Fruit fly (Drosophila melanogaster) whole organism, embryonic: ENCODE data around the gene CG46307.

Experiments
- Atf3 ChIP-seq: fragments of 200-800 bp; sonication (Bioruptor generic); optimal IDR thresholded peaks from 3 replicates; lab custom pipeline; 2016; ENCODE audit warnings: missing biosample characterization, missing genetic modification characterization
- BEAF-32 ChIP-seq: fragments of 200-800 bp; sonication (Bioruptor generic); optimal IDR thresholded peaks from 3 replicates; lab custom pipeline; 2017; ENCODE audit warnings: missing biosample characterization, missing genetic modification characterization, mild to moderate bottlenecking, moderate library complexity, missing genetic modification reagents
- CG11456 ChIP-seq: fragments of 200-800 bp; sonication (Bioruptor generic); IDR thresholded peaks from 3 replicates; pipeline ENCODE4 v1.3.6; 2022; ENCODE audit warnings: missing biosample characterization, missing genetic modification characterization
- CG11696 ChIP-seq: fragments of 200-800 bp; sonication (Bioruptor generic); IDR thresholded peaks from 2 replicates; pipeline ENCODE4 v1.3.6; 2022; ENCODE audit warnings: missing biosample characterization, missing genetic modification characterization
- CG12744 ChIP-seq: fragments of 200-800 bp; sonication (Bioruptor generic); optimal IDR thresholded peaks from 2 replicates; lab custom pipeline; 2016; ENCODE audit warnings: missing biosample characterization, missing genetic modification characterization
- CG13775 ChIP-seq: fragments of 200-800 bp; sonication (Bioruptor generic); optimal IDR thresholded peaks from 3 replicates; lab custom pipeline; 2017; ENCODE audit warnings: missing biosample characterization, mild to moderate bottlenecking, missing genetic modification characterization
- CG13894 ChIP-seq: fragments of 200-800 bp; sonication (Bioruptor generic); optimal IDR thresholded peaks from 3 replicates; lab custom pipeline; 2018; ENCODE audit warnings: missing biosample characterization, mild to moderate bottlenecking, missing genetic modification characterization, moderate library complexity
- CG1602 ChIP-seq: fragments of 200-800 bp; sonication (Bioruptor generic); optimal IDR thresholded peaks from 3 replicates; lab custom pipeline; 2016; ENCODE audit warnings: missing biosample characterization, missing genetic modification characterization
- CG17359 ChIP-seq: fragments of 200-800 bp; sonication (Bioruptor generic); optimal IDR thresholded peaks from 3 replicates; lab custom pipeline; 2018; ENCODE audit warnings: missing biosample characterization, mild to moderate bottlenecking, missing genetic modification characterization, moderate library complexity
- CG2129 ChIP-seq: fragments of 200-800 bp; sonication (Bioruptor generic); IDR thresholded peaks from 2 replicates; pipeline ENCODE4 v1.3.6; 2022; ENCODE audit warnings: missing biosample characterization, missing genetic modification characterization; ENCODE audit not compliant: partially characterized antibody
- CG2199 ChIP-seq: fragments of 200-800 bp; sonication (Bioruptor generic); IDR thresholded peaks from 3 replicates; pipeline ENCODE4 v1.3.6; 2022; ENCODE audit warnings: missing biosample characterization, missing genetic modification characterization
- CG31224 ChIP-seq: fragments of 200-800 bp; sonication (Bioruptor generic); IDR thresholded peaks from 2 replicates; pipeline ENCODE4 v1.3.6; 2022; ENCODE audit warnings: missing biosample characterization, missing genetic modification characterization
- CG3847 ChIP-seq: fragments of 200-800 bp; sonication (Bioruptor generic); IDR thresholded peaks from 2 replicates; pipeline ENCODE4 v1.3.6; 2022; ENCODE audit warnings: missing biosample characterization, missing genetic modification characterization
- CG4617 ChIP-seq: fragments of 200-800 bp; sonication (Bioruptor generic); optimal IDR thresholded peaks from 3 replicates; lab custom pipeline; 2016; ENCODE audit warnings: missing biosample characterization, missing genetic modification characterization, borderline replicate concordance
- CG4707 ChIP-seq: fragments of 200-800 bp; sonication (Bioruptor generic); optimal IDR thresholded peaks from 2 replicates; lab custom pipeline; 2018; ENCODE audit warnings: missing biosample characterization, mild to moderate bottlenecking, missing genetic modification characterization, moderate library complexity
- CG4730 ChIP-seq: fragments of 200-800 bp; sonication (Bioruptor generic); IDR thresholded peaks from 2 replicates; pipeline ENCODE4 v1.3.6; 2022; ENCODE audit warnings: missing biosample characterization, missing genetic modification characterization
- CG5180 ChIP-seq: fragments of 200-800 bp; sonication (Bioruptor generic); optimal IDR thresholded peaks from 3 replicates; lab custom pipeline; 2017; ENCODE audit warnings: missing biosample characterization, missing genetic modification characterization, mild to moderate bottlenecking, moderate library complexity, missing genetic modification reagents
- CG7357 ChIP-seq: fragments of 200-800 bp; sonication (Bioruptor generic); IDR thresholded peaks from 3 replicates; pipeline ENCODE4 v1.3.6; 2022; ENCODE audit warnings: missing biosample characterization, missing genetic modification characterization
- CG9876 ChIP-seq: fragments of 200-800 bp; sonication (Bioruptor generic); optimal IDR thresholded peaks from 2 replicates; lab custom pipeline; 2016; ENCODE audit warnings: missing biosample characterization, missing genetic modification characterization
- Doc3 ChIP-seq: fragments of 200-800 bp; sonication (Bioruptor generic); IDR thresholded peaks from 3 replicates; pipeline ENCODE4 v1.3.6; 2022; ENCODE audit warnings: missing biosample characterization, missing genetic modification characterization; ENCODE audit not compliant: partially characterized antibody
- MESR4 ChIP-seq: fragments of 200-800 bp; sonication (Bioruptor generic); optimal IDR thresholded peaks from 2 replicates; lab custom pipeline; 2018; ENCODE audit warnings: missing biosample characterization, mild to moderate bottlenecking, missing genetic modification characterization, moderate library complexity
- Nf-YB ChIP-seq: fragments of 200-800 bp; sonication (Bioruptor generic); optimal IDR thresholded peaks from 3 replicates; lab custom pipeline; 2019; ENCODE audit warnings: missing biosample characterization, mild to moderate bottlenecking, missing genetic modification characterization, moderate library complexity
- Pdp1 ChIP-seq, 2 experiments: fragments of 200-800 bp; sonication (Bioruptor generic); optimal IDR thresholded peaks; 3 replicates each; lab custom pipeline; 2016; ENCODE audit warnings: missing biosample characterization in 2 of 2, missing genetic modification characterization in 2 of 2, mild to moderate bottlenecking in 1 of 2, moderate library complexity in 1 of 2
- Rfx ChIP-seq: fragments of 200-800 bp; sonication (Bioruptor generic); IDR thresholded peaks from 2 replicates; pipeline ENCODE4 v1.3.6; 2022; ENCODE audit warnings: missing biosample characterization, missing genetic modification characterization
- Sin3A ChIP-seq: fragments of >200 bp; optimal IDR thresholded peaks from 2 replicates; lab custom pipeline; 2018
- Trl ChIP-seq, 3 experiments: fragments of >200 bp in 2 of 3; fragments of 200-800 bp in 1 of 3; sonication (Bioruptor generic) in 1 of 3; optimal IDR thresholded peaks; 2 replicates in 1 of 3; 3 replicates in 2 of 3; lab custom pipeline; 2016 to 2017; ENCODE audit warnings: missing biosample characterization in 1 of 3, missing genetic modification characterization in 1 of 3
- al ChIP-seq: fragments of 200-800 bp; sonication (Bioruptor generic); IDR thresholded peaks from 2 replicates; pipeline ENCODE4 v1.3.6; 2022; ENCODE audit warnings: missing biosample characterization, missing genetic modification characterization
- amos ChIP-seq: fragments of 200-800 bp; sonication (Bioruptor generic); IDR thresholded peaks from 2 replicates; pipeline ENCODE4 v1.3.6; 2022; ENCODE audit warnings: missing biosample characterization, missing genetic modification characterization; ENCODE audit not compliant: partially characterized antibody
- croc ChIP-seq: fragments of 200-800 bp; sonication (Bioruptor generic); conservative IDR thresholded peaks from 3 replicates; pipeline ENCODE4 v1.3.6; 2022; ENCODE audit warnings: missing biosample characterization, missing genetic modification characterization
- crp ChIP-seq, 2 experiments: fragments of 200-800 bp; sonication (Bioruptor generic); optimal IDR thresholded peaks; 2 replicates in 1 of 2; 3 replicates in 1 of 2; lab custom pipeline; 2017; ENCODE audit warnings: missing biosample characterization in 2 of 2, missing genetic modification characterization in 2 of 2, mild to moderate bottlenecking in 1 of 2, moderate library complexity in 1 of 2
- emc ChIP-seq: fragments of 200-800 bp; sonication (Bioruptor generic); optimal IDR thresholded peaks from 2 replicates; lab custom pipeline; 2016; ENCODE audit warnings: missing biosample characterization, missing genetic modification characterization
- fd3F ChIP-seq: fragments of 200-800 bp; sonication (Bioruptor generic); optimal IDR thresholded peaks from 2 replicates; lab custom pipeline; 2018; ENCODE audit warnings: missing biosample characterization, mild to moderate bottlenecking, missing genetic modification characterization, moderate library complexity
- fu2 ChIP-seq: fragments of 200-800 bp; sonication (Bioruptor generic); optimal IDR thresholded peaks from 2 replicates; lab custom pipeline; 2016; ENCODE audit warnings: missing biosample characterization, missing genetic modification characterization
- gfzf ChIP-seq: fragments of 200-800 bp; sonication (Bioruptor generic); optimal IDR thresholded peaks from 2 replicates; lab custom pipeline; 2016; ENCODE audit warnings: missing biosample characterization, mild to moderate bottlenecking, missing genetic modification characterization, moderate library complexity
- grau ChIP-seq: fragments of 200-800 bp; optimal IDR thresholded peaks from 3 replicates; lab custom pipeline; 2019; ENCODE audit warnings: missing biosample characterization, mild to moderate bottlenecking, missing genetic modification characterization, moderate library complexity
- gsb-n ChIP-seq: fragments of 200-800 bp; sonication (Bioruptor generic); optimal IDR thresholded peaks from 3 replicates; lab custom pipeline; 2018; ENCODE audit warnings: missing biosample characterization, mild to moderate bottlenecking, missing genetic modification characterization
- gt ChIP-seq: fragments of 200-800 bp; sonication (Bioruptor generic); IDR thresholded peaks from 2 replicates; pipeline ENCODE4 v1.3.6; 2022; ENCODE audit warnings: missing biosample characterization, missing genetic modification characterization
- lilli ChIP-seq: fragments of 200-800 bp; sonication (Bioruptor generic); optimal IDR thresholded peaks from 3 replicates; lab custom pipeline; 2016; ENCODE audit warnings: missing biosample characterization, missing genetic modification characterization
- oc ChIP-seq: fragments of 200-800 bp; sonication (Bioruptor generic); optimal IDR thresholded peaks from 2 replicates; lab custom pipeline; 2018; ENCODE audit warnings: missing biosample characterization, mild to moderate bottlenecking, missing genetic modification characterization, moderate library complexity
- pfk ChIP-seq: fragments of 200-800 bp; sonication (Bioruptor generic); optimal IDR thresholded peaks from 2 replicates; lab custom pipeline; 2018; ENCODE audit warnings: missing biosample characterization, mild to moderate bottlenecking, missing genetic modification characterization, moderate library complexity
- prd ChIP-seq, 3 experiments: fragments of >200 bp in 2 of 3; fragments of 200-800 bp in 1 of 3; sonication (Bioruptor generic) in 1 of 3; optimal IDR thresholded peaks in 2 of 3; IDR thresholded peaks in 1 of 3; 2 replicates in 2 of 3; 3 replicates in 1 of 3; pipeline versions ENCODE4 v1.3.6 to Lab custom; 2017 to 2022; ENCODE audit warnings: missing biosample characterization in 1 of 3, missing genetic modification characterization in 1 of 3
- scrt ChIP-seq: fragments of 200-800 bp; sonication (Bioruptor generic); optimal IDR thresholded peaks from 2 replicates; lab custom pipeline; 2018; ENCODE audit warnings: missing biosample characterization, mild to moderate bottlenecking, missing genetic modification characterization, moderate library complexity
- ssp ChIP-seq: fragments of 200-800 bp; sonication (Bioruptor generic); IDR thresholded peaks from 2 replicates; pipeline ENCODE4 v1.3.6; 2022; ENCODE audit warnings: missing biosample characterization, missing genetic modification characterization
- tna ChIP-seq: fragments of 200-800 bp; sonication (Bioruptor generic); IDR thresholded peaks from 2 replicates; pipeline ENCODE4 v1.3.6; 2022; ENCODE audit warnings: missing biosample characterization, missing genetic modification characterization; ENCODE audit not compliant: partially characterized antibody
- trh ChIP-seq: fragments of 200-800 bp; sonication (Bioruptor generic); optimal IDR thresholded peaks from 2 replicates; lab custom pipeline; 2016; ENCODE audit warnings: missing biosample characterization, missing genetic modification characterization
- unc-4 ChIP-seq: fragments of 200-800 bp; sonication (Bioruptor generic); IDR thresholded peaks from 2 replicates; pipeline ENCODE4 v1.3.6; 2022; ENCODE audit warnings: missing biosample characterization, missing genetic modification characterization; ENCODE audit not compliant: partially characterized antibody
- vvl ChIP-seq: fragments of 200-800 bp; sonication (Bioruptor generic); IDR thresholded peaks from 2 replicates; pipeline ENCODE4 v1.3.6; 2022; ENCODE audit warnings: missing biosample characterization, missing genetic modification characterization
- zfh1 ChIP-seq: fragments of 200-800 bp; sonication (Bioruptor generic); IDR thresholded peaks from 3 replicates; pipeline ENCODE4 v1.3.6; 2022; ENCODE audit warnings: missing biosample characterization, missing genetic modification characterization

Gene CG46307

dm6 chr2L:21142501-21142849 is 38.1 kb downstream of the CG46307 start:
- TF ChIP-seq unc-4 (GFP tag; lab: Robert Waterston, UW) (0 out of 2 replicates have a peak, but pooled peaks have one; percentile 1), Trl (optimal IDR thresholded peaks at IDR 0.05; lab: Kevin White, UChicago) (no peak), Trl (GFP tag; optimal IDR thresholded peaks at IDR 0.05; lab: Kevin White, UChicago) (no peak), Doc3 (0 out of 3 replicates have a peak, but pooled peaks have one; percentile 8)

- TF ChIP-seq fu2 (GFP tag; lab: Kevin White, UChicago) = peak; percentile 38
- TF ChIP-seq Rfx (GFP tag; lab: Robert Waterston, UW) = peak; percentile 77
- peak; percentile 59; the same call in 1 of the 2 replicates for TF ChIP-seq CG3847
- no peak for TF ChIP-seq CG31224 (GFP tag; lab: Robert Waterston, UW)
- TF ChIP-seq CG12744 (GFP tag; lab: Kevin White, UChicago) = peak; percentile 22
- peak; percentile 49 for TF ChIP-seq CG9876
- TF ChIP-seq crp (GFP tag; optimal IDR thresholded peaks at IDR 0.05; lab: Kevin White, UChicago) = no peak
- TF ChIP-seq ssp = peak; percentile 99
- TF ChIP-seq CG13775 = peak; percentile 8
- TF ChIP-seq CG4730 (GFP tag; lab: Robert Waterston, UW) = no peak
- peak; percentile 100 for TF ChIP-seq CG7357 (GFP tag; lab: Robert Waterston, UW)
- TF ChIP-seq trh (GFP tag; lab: Kevin White, UChicago) = no peak
- peak; percentile 52 for TF ChIP-seq CG13894 (tag; lab: Kevin White, UChicago)
- no peak for TF ChIP-seq Sin3A
- no peak for TF ChIP-seq Nf-YB (GFP tag; lab: Kevin White, UChicago)
- TF ChIP-seq CG11456 (GFP tag; lab: Robert Waterston, UW) = peak; percentile 75; the same call in 1 of the 3 replicates
- peak; percentile 47 for TF ChIP-seq gfzf (GFP tag; lab: Kevin White, UChicago)
- TF ChIP-seq Atf3 (GFP tag; lab: Kevin White, UChicago) = no peak
- no peak for TF ChIP-seq prd (optimal IDR thresholded peaks at IDR 0.05; lab: Kevin White, UChicago)
- peak; percentile 75 for TF ChIP-seq prd (GFP tag; IDR thresholded peaks at IDR 0.05; lab: Robert Waterston, UW)
- TF ChIP-seq gt (GFP tag; lab: Robert Waterston, UW) = no peak
- peak; percentile 57 to 62 for TF ChIP-seq Pdp1 (GFP tag; optimal IDR thresholded peaks at IDR 0.05; lab: Kevin White, UChicago)
- peak; percentile 61 for TF ChIP-seq tna (GFP tag; lab: Robert Waterston, UW)
- no peak for TF ChIP-seq oc
- no peak for TF ChIP-seq gsb-n (tag; lab: Kevin White, UChicago)
- TF ChIP-seq CG4617 (GFP tag; lab: Kevin White, UChicago) = peak; percentile 31
- no peak for TF ChIP-seq CG11696 (GFP tag; lab: Robert Waterston, UW)
- no peak for TF ChIP-seq fd3F
- peak; percentile 47 for TF ChIP-seq pfk (GFP tag; lab: Kevin White, UChicago)
- TF ChIP-seq CG17359 (tag; lab: Kevin White, UChicago) = no peak
- peak; percentile 44 for TF ChIP-seq grau
- no peak for TF ChIP-seq emc (GFP tag; lab: Kevin White, UChicago)
- TF ChIP-seq BEAF-32 (GFP tag; lab: Kevin White, UChicago) = peak; percentile 91
- no peak for TF ChIP-seq scrt (GFP tag; lab: Kevin White, UChicago)
- no peak for TF ChIP-seq CG5180 (GFP tag; lab: Kevin White, UChicago)
- TF ChIP-seq al (GFP tag; lab: Robert Waterston, UW) = no peak
- TF ChIP-seq vvl (GFP tag; lab: Robert Waterston, UW) = no peak; the same call in 1 of the 2 replicates
- TF ChIP-seq CG2129 = peak; percentile 72
- peak; percentile 56 for TF ChIP-seq CG1602
- peak; percentile 97 for TF ChIP-seq MESR4 (GFP tag; lab: Kevin White, UChicago)
- TF ChIP-seq zfh1 = peak; percentile 58; the same call in 1 of the 3 replicates
- TF ChIP-seq amos (GFP tag; lab: Robert Waterston, UW) = peak; percentile 90
- no peak for TF ChIP-seq CG4707 (GFP tag; lab: Kevin White, UChicago)
- no peak for TF ChIP-seq croc (GFP tag; lab: Robert Waterston, UW)
- peak; percentile 44 for TF ChIP-seq lilli
- no peak for TF ChIP-seq CG2199 (GFP tag; lab: Robert Waterston, UW)
Observed at dm6 chr2L:21142972-21143385, 38.6 kb downstream of the CG46307 start, which contains the start of gene pths. Gene pths, plus strand, starts transcription at chr2L:21143229.
